Fruit fly (Drosophila melanogaster): ENCODE results near the gene CG14132.

CG14132 gene

dm6 chr3L:11683819-11684521 lies 31.1 kb downstream of the CG14132 start, which contains the start of gene Sugb (continued):
- TF ChIP-seq ato (GFP tag; IDR thresholded peaks at IDR 0.05; ENCODE audit: partially characterized antibody) (no peak), Dfd (GFP tag; optimal IDR thresholded peaks at IDR 0.05) (no peak), fu2 (GFP tag; optimal IDR thresholded peaks at IDR 0.05) (peak; percentile 62), sna (GFP tag; IDR thresholded peaks at IDR 0.05; ENCODE audit: partially characterized antibody) (peak; percentile 71), CG10209 (GFP tag; optimal IDR thresholded peaks at IDR 0.05) (peak; percentile 36), CG5245 (GFP tag; optimal IDR thresholded peaks at IDR 0.05) (peak; percentile 42), sd (tag; optimal IDR thresholded peaks at IDR 0.05) (peak; percentile 36), zen2 (GFP tag; IDR thresholded peaks at IDR 0.05; ENCODE audit: partially characterized antibody) (no peak; the same call in 2 of the 3 replicates), peb (GFP tag; IDR thresholded peaks at IDR 0.05) (no peak), stc (GFP tag; IDR thresholded peaks at IDR 0.05) (no peak; the same call in 1 of the 2 replicates), CG14441 (GFP tag; IDR thresholded peaks at IDR 0.05) (peak; percentile 57), cad (GFP tag; optimal IDR thresholded peaks at IDR 0.05) (no peak), Rfx (GFP tag; IDR thresholded peaks at IDR 0.05) (peak; percentile 87; the same call in 1 of the 2 replicates), CG10462 (GFP tag; optimal IDR thresholded peaks at IDR 0.05) (no peak), crp (GFP tag; optimal IDR thresholded peaks at IDR 0.05) (peak; percentile 46 to 93), YL-1 (GFP tag; optimal IDR thresholded peaks at IDR 0.05) (peak; percentile 66), tin (GFP tag; optimal IDR thresholded peaks at IDR 0.05) (peak; percentile 50), CG7357 (GFP tag; IDR thresholded peaks at IDR 0.05) (no peak; the same call in 2 of the 3 replicates), CG4707 (GFP tag; optimal IDR thresholded peaks at IDR 0.05) (no peak), ham (GFP tag; IDR thresholded peaks at IDR 0.05) (no peak; the same call in 1 of the 2 replicates), nmo (GFP tag; optimal IDR thresholded peaks at IDR 0.05) (peak; percentile 52), CG4617 (GFP tag; optimal IDR thresholded peaks at IDR 0.05; ENCODE audit: borderline replicate concordance) (peak; percentile 52), CG3847 (GFP tag; IDR thresholded peaks at IDR 0.05) (peak; percentile 61), CG2712 (tag; optimal IDR thresholded peaks at IDR 0.05) (peak; percentile 20), CG12236 (GFP tag; optimal IDR thresholded peaks at IDR 0.05) (no peak), chinmo (GFP tag; IDR thresholded peaks at IDR 0.05; ENCODE audit: partially characterized antibody) (0 out of 4 replicates have a peak, but pooled peaks have one; percentile 62), tgo (GFP tag; IDR thresholded peaks at IDR 0.05) (peak; percentile 52; the same call in 2 of the 3 replicates), CG11085 (GFP tag; IDR thresholded peaks at IDR 0.05) (peak; percentile 14; the same call in 1 of the 2 replicates), ro (GFP tag; IDR thresholded peaks at IDR 0.05) (no peak), CG34376 (GFP tag; optimal IDR thresholded peaks at IDR 0.05) (peak; percentile 39), Stat92E (GFP tag; optimal IDR thresholded peaks at IDR 0.05) (no peak), gem (tag; optimal IDR thresholded peaks at IDR 0.05) (peak; percentile 77), CG3407 (GFP tag; optimal IDR thresholded peaks at IDR 0.05) (peak; percentile 41), lov (optimal IDR thresholded peaks at IDR 0.05) (no peak), lov (GFP tag; IDR thresholded peaks at IDR 0.05) (no peak), CG1024 (GFP tag; IDR thresholded peaks at IDR 0.05) (no peak), sisA (GFP tag; IDR thresholded peaks at IDR 0.05) (no peak; the same call in 1 of the 2 replicates), CG1832 (GFP tag; optimal IDR thresholded peaks at IDR 0.05) (no peak), kni (GFP tag; optimal IDR thresholded peaks at IDR 0.05) (no peak), Atf-2 (GFP tag; optimal IDR thresholded peaks at IDR 0.05) (no peak), CG15514 (GFP tag; optimal IDR thresholded peaks at IDR 0.05) (peak; percentile 74), CG9609 (GFP tag; optimal IDR thresholded peaks at IDR 0.05) (peak; percentile 40), CG18262 (tag; optimal IDR thresholded peaks at IDR 0.05) (peak; percentile 24), Spps (tag; optimal IDR thresholded peaks at IDR 0.05) (no peak), Poxn (GFP tag; IDR thresholded peaks at IDR 0.05) (no peak), CG7271 (tag; optimal IDR thresholded peaks at IDR 0.05) (no peak), otp (GFP tag; IDR thresholded peaks at IDR 0.05) (no peak), sima (GFP tag; optimal IDR thresholded peaks at IDR 0.05) (no peak), CG1602 (GFP tag; optimal IDR thresholded peaks at IDR 0.05) (peak; percentile 33)

All from whole organism, embryonic.